Worm (Caenorhabditis elegans): ENCODE measurements around the gene F36H9.4.

F36H9.4 gene

ce11 chrV:1804034-1804542 is 25.1 kb upstream of the F36H9.4 start:
- TF ChIP-seq skn-1 (tag; optimal IDR thresholded peaks at IDR 0.05) (no peak), ztf-1 (GFP tag; conservative IDR thresholded peaks at IDR 0.05) (no peak), C34F6.9 (tag; optimal IDR thresholded peaks at IDR 0.05) (peak; percentile 61), nhr-21 (tag; optimal IDR thresholded peaks at IDR 0.05) (no peak), ztf-4 (tag; optimal IDR thresholded peaks at IDR 0.05) (peak; percentile 1), mab-5 (tag; optimal IDR thresholded peaks at IDR 0.05) (no peak), ama-1 (optimal IDR thresholded peaks at IDR 0.05) (peak; percentile 83), Y55F3AM.14 (GFP tag; optimal IDR thresholded peaks at IDR 0.05) (no peak)

- TF ChIP-seq egl-27 (tag; optimal IDR thresholded peaks at IDR 0.05) (no peak), lsy-2 (tag; optimal IDR thresholded peaks at IDR 0.05) (no peak), elt-1 (tag; optimal IDR thresholded peaks at IDR 0.05) (no peak), R02D3.7 (tag; optimal IDR thresholded peaks at IDR 0.05) (no peak), ZK546.5 (tag; optimal IDR thresholded peaks at IDR 0.05) (no peak), ztf-1 (GFP tag; conservative IDR thresholded peaks at IDR 0.05) (no peak), nhr-23 (tag; optimal IDR thresholded peaks at IDR 0.05) (no peak), ceh-16 (tag; optimal IDR thresholded peaks at IDR 0.05) (no peak), unc-55 (GFP tag; optimal IDR thresholded peaks at IDR 0.05) (no peak), mbf-1 (tag; optimal IDR thresholded peaks at IDR 0.05) (no peak), elt-3 (tag; optimal IDR thresholded peaks at IDR 0.05) (no peak), C34F6.9 (tag; optimal IDR thresholded peaks at IDR 0.05) (no peak), mab-5 (tag; optimal IDR thresholded peaks at IDR 0.05) (no peak), gmeb-1 (tag; optimal IDR thresholded peaks at IDR 0.05) (no peak), lin-11 (tag; optimal IDR thresholded peaks at IDR 0.05) (no peak), sem-4 (tag; optimal IDR thresholded peaks at IDR 0.05) (no peak), dmd-4 (tag; optimal IDR thresholded peaks at IDR 0.05) (no peak), F13H6.1 (tag; optimal IDR thresholded peaks at IDR 0.05) (no peak)
Measured at ce11 chrV:1803043-1803442, 24.0 kb upstream of the F36H9.4 start, which contains the start of gene srt-41. TSS of gene srt-41 (minus strand) at chrV:1803143.

DNA sequence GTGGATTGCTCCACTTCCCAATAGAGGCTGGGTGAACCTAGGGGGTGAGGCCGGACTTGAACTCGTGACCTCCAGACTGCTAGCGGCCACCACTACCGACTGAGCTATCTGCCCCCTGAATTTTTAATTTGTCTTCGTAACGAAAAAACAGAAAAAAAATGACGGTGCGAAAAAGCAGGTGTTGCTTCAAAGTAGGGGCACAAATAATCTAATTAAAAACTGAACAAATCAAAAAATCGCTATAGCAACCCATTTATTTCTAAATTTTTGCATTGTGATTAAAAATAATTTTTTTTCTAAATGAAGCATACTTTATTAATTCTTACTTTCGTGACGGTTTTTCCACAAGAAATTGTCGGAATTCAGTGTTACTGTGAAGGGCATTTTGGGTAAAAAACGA is 18.9 kb upstream of the F36H9.4 start, which contains the start of gene F36H9.10:
Gene F36H9.10 (plus strand): TSS at position 301 of the 400 bp plus-strand sequence.
- TF ChIP-seq lin-11 (tag; optimal IDR thresholded peaks at IDR 0.05) (no peak), mdl-1 (tag; optimal IDR thresholded peaks at IDR 0.05) (no peak), snpc-4 (tag; optimal IDR thresholded peaks at IDR 0.05) (no peak), unc-55 (GFP tag; optimal IDR thresholded peaks at IDR 0.05) (no peak), nhr-237 (tag; optimal IDR thresholded peaks at IDR 0.05) (no peak), nhr-12 (tag; optimal IDR thresholded peaks at IDR 0.05) (no peak), lsy-2 (tag; optimal IDR thresholded peaks at IDR 0.05) (no peak), nhr-21 (tag; optimal IDR thresholded peaks at IDR 0.05) (no peak), nhr-6 (tag; optimal IDR thresholded peaks at IDR 0.05) (no peak), gmeb-1 (tag; optimal IDR thresholded peaks at IDR 0.05) (no peak), mbf-1 (tag; optimal IDR thresholded peaks at IDR 0.05) (no peak), elt-3 (tag; optimal IDR thresholded peaks at IDR 0.05) (no peak), F13H6.1 (tag; optimal IDR thresholded peaks at IDR 0.05) (no peak)

DNA sequence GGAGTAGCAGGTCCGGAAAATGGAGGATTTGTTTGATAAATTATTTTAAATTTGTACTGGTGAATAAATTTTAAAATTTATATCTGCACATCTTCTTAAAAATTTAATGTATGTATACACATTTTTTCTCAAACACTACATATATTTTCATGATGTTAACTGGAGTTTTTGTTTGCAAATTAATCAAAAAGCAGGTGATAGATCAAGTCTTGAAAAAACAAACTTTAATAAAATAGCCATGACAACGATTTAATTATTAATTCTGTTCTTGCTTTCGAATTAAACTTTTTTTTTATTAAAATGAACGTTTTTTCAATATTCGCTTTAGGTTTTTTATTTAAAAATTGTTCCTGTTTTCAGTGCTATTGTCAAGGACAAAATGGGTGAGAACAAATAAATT is 15.2 kb upstream of the F36H9.4 start, which contains the start of gene F36H9.1:
Gene F36H9.1 (plus strand): TSS at position 301 of the 400 bp plus-strand sequence.
- no peak for TF ChIP-seq nhr-10 (tag; optimal IDR thresholded peaks at IDR 0.05)
- no peak for TF ChIP-seq unc-39 (tag; optimal IDR thresholded peaks at IDR 0.05)
- TF ChIP-seq egl-27 (tag; optimal IDR thresholded peaks at IDR 0.05): no peak
- no peak for TF ChIP-seq peb-1 (tag; optimal IDR thresholded peaks at IDR 0.05)
- TF ChIP-seq Y55F3AM.14 (GFP tag; optimal IDR thresholded peaks at IDR 0.05): no peak
- no peak for TF ChIP-seq nhr-12 (tag; optimal IDR thresholded peaks at IDR 0.05)
- no peak for TF ChIP-seq nhr-237 (tag; optimal IDR thresholded peaks at IDR 0.05)
- no peak for TF ChIP-seq elt-3 (tag; optimal IDR thresholded peaks at IDR 0.05)
- TF ChIP-seq nhr-11 (tag; optimal IDR thresholded peaks at IDR 0.05): no peak
- no peak for TF ChIP-seq F13H6.1 (tag; optimal IDR thresholded peaks at IDR 0.05)
- TF ChIP-seq nhr-129 (tag; optimal IDR thresholded peaks at IDR 0.05): no peak
- TF ChIP-seq nhr-77 (tag; optimal IDR thresholded peaks at IDR 0.05): no peak
- TF ChIP-seq ceh-16 (tag; optimal IDR thresholded peaks at IDR 0.05): no peak
- no peak for TF ChIP-seq nhr-21 (tag; optimal IDR thresholded peaks at IDR 0.05)

ce11 chrV:1789495-1789894 is 10.5 kb upstream of the F36H9.4 start:
- TF ChIP-seq gmeb-1 (tag; optimal IDR thresholded peaks at IDR 0.05) (no peak), ceh-82 (tag; optimal IDR thresholded peaks at IDR 0.05) (no peak), unc-62 (GFP tag; optimal IDR thresholded peaks at IDR 0.05) (no peak), blmp-1 (tag; optimal IDR thresholded peaks at IDR 0.05; ENCODE audit: insufficient read depth) (peak; percentile 59), elt-3 (tag; optimal IDR thresholded peaks at IDR 0.05) (no peak), skn-1 (tag; optimal IDR thresholded peaks at IDR 0.05) (no peak), nhr-12 (tag; optimal IDR thresholded peaks at IDR 0.05) (no peak), sma-3 (GFP tag; optimal IDR thresholded peaks at IDR 0.05) (peak; percentile 26), nhr-21 (tag; optimal IDR thresholded peaks at IDR 0.05) (peak; percentile 78), nhr-25 (tag; optimal IDR thresholded peaks at IDR 0.05) (peak; percentile 76), unc-39 (tag; optimal IDR thresholded peaks at IDR 0.05) (no peak), unc-55 (GFP tag; optimal IDR thresholded peaks at IDR 0.05) (no peak), nhr-6 (tag; optimal IDR thresholded peaks at IDR 0.05) (no peak), ztf-11 (tag; optimal IDR thresholded peaks at IDR 0.05) (no peak), aly-2 (tag; optimal IDR thresholded peaks at IDR 0.05) (no peak), crh-2 (tag; optimal IDR thresholded peaks at IDR 0.05) (no peak), sem-4 (tag; optimal IDR thresholded peaks at IDR 0.05) (peak; percentile 3), mbf-1 (tag; optimal IDR thresholded peaks at IDR 0.05) (no peak)

All from whole organism, L2 larva.